Worm (Caenorhabditis elegans): ENCODE measurements around the gene K07E3.1.
A peak's percentile ranks its signal among the peaks of the same experiment; 100 is the strongest.

DNA sequence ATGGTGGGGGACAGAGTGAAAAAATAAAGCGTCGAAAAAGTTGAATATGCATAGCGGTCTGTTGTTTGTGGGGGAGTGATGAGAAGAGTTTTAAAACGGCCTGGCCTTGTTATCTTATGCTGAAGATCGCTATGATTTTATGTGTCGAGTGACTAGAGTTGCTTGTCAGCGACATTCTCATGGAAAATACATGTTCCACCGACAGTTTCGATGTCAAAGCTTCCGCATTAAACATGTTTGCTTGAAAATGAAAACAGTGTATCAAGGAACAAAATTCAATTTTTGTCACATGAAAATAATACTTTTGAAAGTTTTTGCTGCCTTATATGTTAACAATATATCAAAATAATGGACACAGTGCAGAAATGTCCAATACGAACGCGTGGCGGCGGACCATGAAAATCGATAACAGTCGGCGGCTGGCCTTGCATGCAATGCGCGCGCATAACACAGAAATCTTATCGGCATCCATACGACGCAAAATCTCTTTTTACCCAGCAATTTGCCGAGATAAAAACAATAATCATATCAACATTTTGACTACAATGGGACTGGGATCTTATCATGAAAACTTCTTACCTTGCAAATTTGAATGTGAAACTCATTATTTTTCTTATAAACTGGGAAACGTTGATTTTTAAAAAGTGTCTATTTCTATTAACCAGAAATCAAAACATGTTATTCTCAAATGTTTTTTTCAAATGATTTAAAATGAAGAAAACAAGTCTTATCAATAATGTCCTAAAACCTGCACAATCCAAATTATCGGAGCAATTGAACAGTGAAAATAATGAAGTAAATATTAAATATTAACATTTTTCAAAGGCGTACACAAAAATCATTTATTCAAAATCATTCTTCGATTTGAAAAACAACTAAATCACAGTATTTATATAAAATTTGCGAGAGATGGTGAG is 23.3 kb upstream of the K07E3.1 start:
- TF ChIP-seq F10B5.3 (tag; optimal IDR thresholded peaks at IDR 0.05), result no peak
- TF ChIP-seq daf-8 (GFP tag; IDR thresholded peaks at IDR 0.05), result no peak
- peak; percentile 45 for TF ChIP-seq mep-1 (tag; optimal IDR thresholded peaks at IDR 0.05)
- no peak for TF ChIP-seq pha-4 (GFP tag; IDR thresholded peaks at IDR 0.05)
- TF ChIP-seq pha-4 (tag; optimal IDR thresholded peaks at IDR 0.05), result no peak
- no peak for TF ChIP-seq ama-1 (optimal IDR thresholded peaks at IDR 0.05)
